Worm (Caenorhabditis elegans): ENCODE data around the gene gcy-9.

The gcy-9 gene

DNA sequence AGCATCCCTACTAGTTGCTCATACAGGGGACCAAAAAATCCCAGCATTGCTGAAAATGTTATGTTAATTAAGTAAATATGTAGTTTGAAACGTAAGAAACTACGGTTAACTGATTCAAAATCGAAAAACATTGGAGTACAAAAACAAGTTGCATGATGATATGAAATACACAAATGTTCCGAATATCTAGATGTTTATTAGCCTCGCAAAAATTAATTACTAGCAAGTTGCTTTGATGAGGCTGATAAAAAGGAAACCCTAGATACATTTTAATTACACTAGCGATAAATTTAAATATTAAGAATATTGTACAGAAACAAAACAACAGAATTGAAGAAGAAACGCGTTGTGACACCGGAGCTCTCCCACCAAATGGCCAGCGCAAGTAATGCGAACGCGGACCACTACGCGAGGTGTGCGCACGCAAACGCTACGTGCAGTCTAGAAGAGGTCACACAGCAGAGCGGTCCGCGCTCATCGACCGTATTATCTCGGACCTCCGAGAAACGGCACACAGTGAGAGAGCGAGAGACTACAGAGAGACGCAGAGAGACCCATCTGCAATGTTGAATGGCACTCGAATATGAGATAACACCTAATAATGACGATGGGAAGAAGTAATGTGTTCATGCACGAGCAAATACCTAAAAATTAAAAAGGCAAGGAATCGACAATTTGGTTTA is 40.9 kb downstream of the gcy-9 start, which contains the start of gene inx-2:
inx-2 (minus strand) TSS at position 51 of the 683 bp plus-strand sequence.
- peak; percentile 19 for TF ChIP-seq ceh-34 (tag; optimal IDR thresholded peaks at IDR 0.05)
- no peak for TF ChIP-seq zip-5 (tag; optimal IDR thresholded peaks at IDR 0.05)
- TF ChIP-seq ceh-19 (GFP tag; optimal IDR thresholded peaks at IDR 0.05), result no peak
- peak; percentile 48 for TF ChIP-seq pax-1 (tag; optimal IDR thresholded peaks at IDR 0.05)
- TF ChIP-seq lin-11 (tag; optimal IDR thresholded peaks at IDR 0.05), result no peak
- peak; percentile 63 for TF ChIP-seq tbx-2 (tag; optimal IDR thresholded peaks at IDR 0.05)
- no peak for TF ChIP-seq T23F11.4 (GFP tag; optimal IDR thresholded peaks at IDR 0.05)
- TF ChIP-seq sdc-2 (tag; optimal IDR thresholded peaks at IDR 0.05), result peak; percentile 50
- peak; percentile 44 for TF ChIP-seq elt-2 (tag; optimal IDR thresholded peaks at IDR 0.05)
- peak; percentile 36 for TF ChIP-seq ceh-31 (tag; optimal IDR thresholded peaks at IDR 0.05)
- no peak for TF ChIP-seq che-1 (tag; optimal IDR thresholded peaks at IDR 0.05)
- peak; percentile 36 for TF ChIP-seq hlh-30 (tag; optimal IDR thresholded peaks at IDR 0.05; ENCODE audit: insufficient read depth)
- no peak for TF ChIP-seq elt-4 (tag; optimal IDR thresholded peaks at IDR 0.05)
- TF ChIP-seq K02D7.2 (tag; optimal IDR thresholded peaks at IDR 0.05), result no peak
- TF ChIP-seq unc-55 (GFP tag; optimal IDR thresholded peaks at IDR 0.05), result no peak

DNA sequence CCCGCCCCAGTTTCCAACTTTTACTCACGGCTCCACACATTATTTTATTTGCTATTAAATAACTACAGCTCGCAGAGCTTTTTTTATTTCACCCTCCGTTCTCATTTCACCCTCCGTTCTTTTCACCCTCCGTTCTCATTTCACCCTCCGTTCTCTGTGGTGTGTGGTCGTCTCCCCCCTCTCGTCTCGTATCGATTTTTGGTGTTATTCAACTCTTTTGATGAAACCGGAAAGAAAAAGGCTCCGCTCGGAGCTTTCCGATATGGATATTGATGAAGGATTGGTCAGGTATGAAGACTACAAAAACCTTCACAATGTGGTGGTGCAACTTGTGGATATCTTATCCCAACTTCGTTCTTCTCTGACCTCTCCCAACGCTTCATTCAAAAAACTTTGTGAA is 47.2 kb downstream of the gcy-9 start:
- TF ChIP-seq gmeb-2 (tag; optimal IDR thresholded peaks at IDR 0.05) (no peak), ceh-48 (tag; optimal IDR thresholded peaks at IDR 0.05) (peak; percentile 72)

DNA sequence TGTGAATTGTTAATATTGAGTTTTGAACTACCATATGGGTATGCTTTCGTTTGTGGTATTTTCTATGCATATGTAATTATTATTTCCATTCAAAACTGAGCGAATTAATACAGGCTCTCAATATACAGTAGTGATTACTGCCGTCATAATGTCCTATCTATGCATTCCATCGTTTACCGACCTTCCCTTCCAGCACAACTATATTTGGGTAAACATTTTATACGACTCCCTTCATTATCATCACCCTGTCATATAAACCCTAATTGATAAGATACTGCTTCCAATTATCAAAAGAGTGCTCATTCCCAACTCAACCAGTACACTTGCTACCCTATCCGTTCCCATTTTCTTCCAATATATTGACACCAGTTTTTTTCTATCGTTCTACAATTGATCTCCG is 47.8 kb downstream of the gcy-9 start:
- TF ChIP-seq unc-3 (GFP tag; conservative IDR thresholded peaks at IDR 0.05), result no peak
- TF ChIP-seq unc-3 (tag; optimal IDR thresholded peaks at IDR 0.05), result no peak
- TF ChIP-seq elt-2 (tag; optimal IDR thresholded peaks at IDR 0.05), result peak; percentile 77

DNA sequence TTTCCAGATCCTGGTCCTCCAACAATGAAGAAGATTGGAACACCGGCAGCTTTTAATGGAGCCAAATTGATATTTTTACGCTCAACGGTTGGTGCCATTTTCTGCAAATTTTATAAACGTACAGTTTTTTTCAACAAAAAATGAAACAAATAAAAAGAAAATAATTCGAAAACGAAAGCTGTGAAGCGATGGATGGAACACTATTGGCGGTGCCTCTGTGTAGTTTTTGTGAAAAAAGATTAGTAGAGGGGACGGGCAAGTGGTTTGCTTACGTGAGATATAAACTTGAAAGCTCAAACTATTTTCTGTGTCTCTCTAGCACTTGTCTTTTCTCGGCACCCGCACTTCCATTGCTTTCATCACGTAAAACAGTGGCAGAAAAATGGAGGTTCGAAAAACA is 50.1 kb downstream of the gcy-9 start, which contains the start of gene F38B2.4:
F38B2.4 (minus strand) TSS at position 101 of the 400 bp plus-strand sequence.
- TF ChIP-seq hlh-30 (tag; optimal IDR thresholded peaks at IDR 0.05; ENCODE audit: insufficient read depth) (no peak), ref-2 (tag; optimal IDR thresholded peaks at IDR 0.05) (no peak), elt-4 (tag; optimal IDR thresholded peaks at IDR 0.05) (no peak)

DNA sequence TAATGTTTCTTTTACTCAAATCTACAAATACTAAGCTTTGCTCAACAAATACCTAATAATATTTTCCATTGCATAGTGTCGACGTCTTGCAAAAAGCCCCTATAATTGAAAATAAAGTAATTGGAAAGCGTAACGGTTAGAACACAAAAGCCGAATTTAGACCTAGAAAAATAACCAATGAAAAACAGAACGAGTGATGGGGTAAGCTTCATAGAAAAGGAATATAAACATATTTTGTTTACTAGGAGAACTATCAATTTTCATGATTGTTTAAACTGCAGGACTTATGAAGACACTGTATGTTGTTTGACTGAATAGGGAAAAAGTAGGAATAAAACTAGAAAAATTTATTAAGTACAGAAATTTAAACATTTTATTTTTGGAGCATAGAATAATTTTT is 51.4 kb downstream of the gcy-9 start, which contains the start of gene F38B2.3:
F38B2.3 (minus strand) TSS at position 101 of the 400 bp plus-strand sequence.
- TF ChIP-seq pqm-1 (tag; optimal IDR thresholded peaks at IDR 0.05) (no peak), tbx-2 (tag; optimal IDR thresholded peaks at IDR 0.05) (no peak), K09A11.1 (tag; optimal IDR thresholded peaks at IDR 0.05; ENCODE audit: insufficient read depth) (no peak), unc-42 (tag; optimal IDR thresholded peaks at IDR 0.05) (no peak), ttx-3 (tag; optimal IDR thresholded peaks at IDR 0.05) (no peak)
